Fruit fly (Drosophila melanogaster): ENCODE results near the gene CG15888.

Gene CG15888

DNA sequence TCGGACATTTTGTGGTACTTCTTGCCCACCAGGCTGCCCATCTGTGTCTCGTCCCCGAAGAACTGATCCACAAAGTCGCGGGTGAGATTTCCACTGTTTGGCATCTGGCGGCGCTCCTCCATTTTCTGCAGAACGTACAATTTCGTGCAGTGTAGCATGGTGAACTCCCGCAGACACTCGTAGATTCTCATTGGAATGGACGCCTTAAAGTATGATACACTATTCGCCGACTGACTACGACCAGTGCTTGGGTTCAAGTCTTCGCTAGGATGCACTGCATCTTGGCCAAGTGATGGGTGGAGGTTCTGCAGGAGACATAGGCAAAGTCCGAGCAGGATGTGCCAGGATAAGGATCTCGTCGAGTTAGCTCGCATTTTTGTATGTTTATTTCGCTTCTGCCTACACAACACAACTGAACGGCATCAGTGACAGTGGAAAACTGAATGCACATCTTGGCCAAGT is at the start of gene CG15888:
Gene CG15888 (minus strand): TSS at position 412 of the 462 bp plus-strand sequence.
- TF ChIP-seq Rel (GFP tag; optimal IDR thresholded peaks at IDR 0.05) (no peak), Rel (tag; optimal IDR thresholded peaks at IDR 0.05) (no peak), N (GFP tag; optimal IDR thresholded peaks at IDR 0.05) (no peak), Mio (GFP tag; optimal IDR thresholded peaks at IDR 0.05) (no peak), tai (GFP tag; optimal IDR thresholded peaks at IDR 0.05) (no peak), Hr83 (GFP tag; optimal IDR thresholded peaks at IDR 0.05; ENCODE audit: poor library complexity, severe bottlenecking) (no peak), fru (GFP tag; optimal IDR thresholded peaks at IDR 0.05) (no peak)

- TF ChIP-seq rgr (GFP tag; optimal IDR thresholded peaks at IDR 0.05) (no peak), fru (GFP tag; optimal IDR thresholded peaks at IDR 0.05) (no peak), sv (GFP tag; optimal IDR thresholded peaks at IDR 0.05) (no peak), Dfd (GFP tag; optimal IDR thresholded peaks at IDR 0.05) (no peak), Mio (GFP tag; optimal IDR thresholded peaks at IDR 0.05) (no peak), Abd-B (GFP tag; optimal IDR thresholded peaks at IDR 0.05) (no peak), N (GFP tag; optimal IDR thresholded peaks at IDR 0.05) (no peak), Myc (optimal IDR thresholded peaks at IDR 0.05) (no peak), tai (GFP tag; optimal IDR thresholded peaks at IDR 0.05) (no peak), Hr78 (GFP tag; optimal IDR thresholded peaks at IDR 0.05) (no peak), CG32264 (GFP tag; optimal IDR thresholded peaks at IDR 0.05) (no peak), OdsH (GFP tag; optimal IDR thresholded peaks at IDR 0.05) (no peak), Vsx2 (GFP tag; optimal IDR thresholded peaks at IDR 0.05; ENCODE audit: partially characterized antibody) (no peak), pan (optimal IDR thresholded peaks at IDR 0.05) (no peak), br (GFP tag; optimal IDR thresholded peaks at IDR 0.05) (no peak), jim (GFP tag; optimal IDR thresholded peaks at IDR 0.05) (no peak)
These were observed 47.7 kb upstream of the CG15888 start, which contains the start of gene PK2-R2 for dm6 chr3R:13334007-13334406. Gene PK2-R2, minus strand, starts transcription at chr3R:13334166.

DNA sequence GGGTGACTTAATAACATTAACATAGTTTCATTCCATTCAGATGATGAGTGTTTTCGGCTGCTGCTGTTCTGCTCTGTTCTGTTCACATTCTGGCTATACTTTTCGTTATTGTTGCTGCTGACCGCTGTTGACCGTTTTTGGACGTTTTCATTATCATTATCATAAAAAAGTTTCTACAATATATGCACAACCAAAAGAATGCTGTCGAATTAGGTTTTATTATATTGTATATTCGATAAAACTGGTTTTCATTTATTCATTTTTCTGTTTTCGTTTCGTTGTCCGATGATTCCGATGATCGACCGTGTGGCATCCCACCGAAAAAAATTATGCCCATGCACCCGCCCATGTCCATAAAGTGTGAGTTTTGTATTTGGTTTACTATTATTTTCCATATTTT is 46.7 kb upstream of the CG15888 start:
- TF ChIP-seq Vsx2 (GFP tag; optimal IDR thresholded peaks at IDR 0.05; ENCODE audit: partially characterized antibody) = no peak
- no peak for TF ChIP-seq ey (GFP tag; optimal IDR thresholded peaks at IDR 0.05)
- no peak for TF ChIP-seq GATAd (GFP tag; optimal IDR thresholded peaks at IDR 0.05)

- TF ChIP-seq dmrt93B (GFP tag; optimal IDR thresholded peaks at IDR 0.05) = no peak
- peak; percentile 35 for TF ChIP-seq rgr (GFP tag; optimal IDR thresholded peaks at IDR 0.05)
These were observed 33.5 kb upstream of the CG15888 start for dm6 chr3R:13319873-13320272.

- TF ChIP-seq Vsx2 (GFP tag; optimal IDR thresholded peaks at IDR 0.05; ENCODE audit: partially characterized antibody) (no peak), usp (GFP tag; optimal IDR thresholded peaks at IDR 0.05) (no peak), N (GFP tag; optimal IDR thresholded peaks at IDR 0.05) (no peak), sv (GFP tag; optimal IDR thresholded peaks at IDR 0.05) (no peak), tai (GFP tag; optimal IDR thresholded peaks at IDR 0.05) (no peak), sage (GFP tag; optimal IDR thresholded peaks at IDR 0.05) (no peak), OdsH (GFP tag; optimal IDR thresholded peaks at IDR 0.05) (no peak), Myc (optimal IDR thresholded peaks at IDR 0.05) (no peak), HLH106 (tag; optimal IDR thresholded peaks at IDR 0.05) (no peak), fru (GFP tag; optimal IDR thresholded peaks at IDR 0.05) (no peak), Dfd (GFP tag; optimal IDR thresholded peaks at IDR 0.05) (no peak), Mio (GFP tag; optimal IDR thresholded peaks at IDR 0.05) (no peak), Sp1 (GFP tag; optimal IDR thresholded peaks at IDR 0.05) (no peak), Hnf4 (GFP tag; optimal IDR thresholded peaks at IDR 0.05) (no peak), Hr78 (GFP tag; optimal IDR thresholded peaks at IDR 0.05) (no peak), psq (GFP tag; optimal IDR thresholded peaks at IDR 0.05) (no peak), brk (GFP tag; optimal IDR thresholded peaks at IDR 0.05) (no peak), CrebA (GFP tag; optimal IDR thresholded peaks at IDR 0.05; ENCODE audit: borderline replicate concordance) (no peak)
These were observed 32.8 kb upstream of the CG15888 start, which contains the start of gene CG45080 for dm6 chr3R:13319170-13319569. Gene CG45080, minus strand, starts transcription at chr3R:13319270.

DNA sequence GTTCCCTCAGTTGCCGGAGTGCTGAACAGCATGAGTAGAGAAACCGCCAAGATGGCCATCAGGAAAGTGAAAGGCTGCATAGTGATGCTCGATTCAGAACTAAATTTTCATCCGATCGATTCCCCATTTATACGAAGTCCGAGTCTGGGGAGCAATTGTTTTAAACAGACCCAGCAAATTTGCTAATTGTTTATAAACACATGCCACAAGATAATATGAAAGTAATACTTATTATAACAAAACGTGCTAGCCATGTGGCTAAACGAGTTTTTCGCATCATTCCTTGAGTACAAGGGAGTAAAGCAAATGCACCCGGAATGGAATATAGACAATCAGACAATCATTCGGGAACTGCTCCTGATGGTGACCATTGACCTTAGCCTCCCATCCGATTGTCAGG is 26.8 kb upstream of the CG15888 start, which contains the start of gene CG44142:
Gene CG44142 (minus strand): TSS at position 101 of the 400 bp plus-strand sequence.
- TF ChIP-seq fru (GFP tag; optimal IDR thresholded peaks at IDR 0.05) (no peak), Sp1 (GFP tag; optimal IDR thresholded peaks at IDR 0.05) (no peak), sv (GFP tag; optimal IDR thresholded peaks at IDR 0.05) (no peak), Rel (GFP tag; optimal IDR thresholded peaks at IDR 0.05) (no peak), Rel (tag; optimal IDR thresholded peaks at IDR 0.05) (no peak), N (GFP tag; optimal IDR thresholded peaks at IDR 0.05) (no peak), tai (GFP tag; optimal IDR thresholded peaks at IDR 0.05) (no peak), h (GFP tag; optimal IDR thresholded peaks at IDR 0.05) (no peak), woc (GFP tag; optimal IDR thresholded peaks at IDR 0.05) (no peak)

All from whole organism, wandering third instar larva.